Fruit fly (Drosophila melanogaster) whole organism, embryonic: ENCODE data around the gene Lip2.

ENCODE experiments used
- C15 ChIP-seq: fragments of 200-800 bp; sonication (Bioruptor generic); IDR thresholded peaks from 3 replicates; pipeline ENCODE4 v1.3.6; 2022; ENCODE audit warnings: missing biosample characterization, missing genetic modification characterization
- CG13123 ChIP-seq: fragments of 200-800 bp; sonication (Bioruptor generic); optimal IDR thresholded peaks from 2 replicates; lab custom pipeline; 2016; ENCODE audit warnings: missing biosample characterization, missing genetic modification characterization
- CG13296 ChIP-seq: fragments of 200-800 bp; sonication (Bioruptor generic); optimal IDR thresholded peaks from 3 replicates; lab custom pipeline; 2018; ENCODE audit warnings: missing biosample characterization, mild to moderate bottlenecking, missing genetic modification characterization
- CG14014 ChIP-seq: fragments of 200-800 bp; sonication (Bioruptor generic); IDR thresholded peaks from 2 replicates; pipeline ENCODE4 v1.3.6; 2022; ENCODE audit warnings: missing biosample characterization, missing genetic modification characterization
- CG14710 ChIP-seq: fragments of 200-800 bp; sonication (Bioruptor generic); optimal IDR thresholded peaks from 3 replicates; lab custom pipeline; 2019; ENCODE audit warnings: missing biosample characterization, mild to moderate bottlenecking, missing genetic modification characterization, moderate library complexity
- CG15073 ChIP-seq: fragments of 200-800 bp; sonication (Bioruptor generic); optimal IDR thresholded peaks from 2 replicates; lab custom pipeline; 2016; ENCODE audit warnings: missing biosample characterization, missing genetic modification characterization
- CG1602 ChIP-seq: fragments of 200-800 bp; sonication (Bioruptor generic); optimal IDR thresholded peaks from 3 replicates; lab custom pipeline; 2016; ENCODE audit warnings: missing biosample characterization, missing genetic modification characterization
- CG17568 ChIP-seq: fragments of 200-800 bp; sonication (Bioruptor generic); optimal IDR thresholded peaks from 2 replicates; lab custom pipeline; 2018; ENCODE audit warnings: missing biosample characterization, mild to moderate bottlenecking, missing genetic modification characterization, moderate library complexity
- CG17802 ChIP-seq: fragments of 200-800 bp; sonication (Bioruptor generic); optimal IDR thresholded peaks from 2 replicates; lab custom pipeline; 2018; ENCODE audit warnings: missing biosample characterization, mild to moderate bottlenecking, missing genetic modification characterization, moderate library complexity
- CG3163 ChIP-seq: fragments of 200-800 bp; sonication (Bioruptor generic); optimal IDR thresholded peaks from 3 replicates; lab custom pipeline; 2016; ENCODE audit warnings: missing biosample characterization, missing genetic modification characterization
- CG3838 ChIP-seq: fragments of 200-800 bp; sonication (Bioruptor generic); optimal IDR thresholded peaks from 3 replicates; lab custom pipeline; 2016; ENCODE audit warnings: missing biosample characterization, missing genetic modification characterization
- CG42726 ChIP-seq: fragments of 200-800 bp; sonication (Bioruptor generic); IDR thresholded peaks from 2 replicates; pipeline ENCODE4 v1.3.6; 2022; ENCODE audit warnings: missing biosample characterization, missing genetic modification characterization; ENCODE audit not compliant: partially characterized antibody
- CG7745 ChIP-seq: fragments of 200-800 bp; sonication (Bioruptor generic); optimal IDR thresholded peaks from 2 replicates; lab custom pipeline; 2018; ENCODE audit warnings: missing biosample characterization, mild to moderate bottlenecking, missing genetic modification characterization, moderate library complexity
- Camta ChIP-seq: fragments of 200-800 bp; sonication (Bioruptor generic); optimal IDR thresholded peaks from 2 replicates; lab custom pipeline; 2016; ENCODE audit warnings: missing biosample characterization, missing genetic modification characterization
- D ChIP-seq, 2 experiments: fragments of 200-800 bp in 1 of 2; fragments of >200 bp in 1 of 2; sonication (Bioruptor generic) in 1 of 2; optimal IDR thresholded peaks; 2 replicates in 1 of 2; 3 replicates in 1 of 2; lab custom pipeline; 2017; ENCODE audit warnings: mild to moderate bottlenecking in 1 of 2, missing biosample characterization in 1 of 2, missing genetic modification characterization in 1 of 2, missing genetic modification reagents in 1 of 2
- D19B ChIP-seq: fragments of 200-800 bp; sonication (Bioruptor generic); optimal IDR thresholded peaks from 2 replicates; lab custom pipeline; 2017; ENCODE audit warnings: missing biosample characterization, mild to moderate bottlenecking, missing genetic modification characterization
- Dad ChIP-seq: fragments of 200-800 bp; sonication (Bioruptor generic); optimal IDR thresholded peaks from 3 replicates; lab custom pipeline; 2016; ENCODE audit warnings: missing biosample characterization, missing genetic modification characterization
- Ets65A ChIP-seq: fragments of 200-800 bp; sonication (Bioruptor generic); peaks from one replicate; lab custom pipeline; 2016; ENCODE audit warnings: missing biosample characterization, missing genetic modification characterization
- Gug ChIP-seq: fragments of 200-800 bp; sonication (Bioruptor generic); IDR thresholded peaks from 4 replicates; pipeline ENCODE4 v1.3.6; 2022; ENCODE audit warnings: missing biosample characterization, missing genetic modification characterization
- Jarid2 ChIP-seq: fragments of 200-800 bp; sonication (Bioruptor generic); optimal IDR thresholded peaks from 3 replicates; lab custom pipeline; 2017; ENCODE audit warnings: mild to moderate bottlenecking, missing biosample characterization, missing genetic modification reagents, missing genetic modification characterization
- Kr ChIP-seq: fragments of 200-800 bp; sonication (Bioruptor generic); optimal IDR thresholded peaks from 2 replicates; lab custom pipeline; 2017; ENCODE audit warnings: missing biosample characterization, mild to moderate bottlenecking, missing genetic modification characterization
- Mad ChIP-seq: fragments of 200-800 bp; sonication (Bioruptor generic); optimal IDR thresholded peaks from 2 replicates; lab custom pipeline; 2016; ENCODE audit warnings: missing biosample characterization, missing genetic modification characterization
- Myb ChIP-seq: fragments of 200-800 bp; sonication (Bioruptor generic); optimal IDR thresholded peaks from 2 replicates; lab custom pipeline; 2016; ENCODE audit warnings: missing biosample characterization, missing genetic modification characterization
- Neu2 ChIP-seq: fragments of 200-800 bp; sonication (Bioruptor generic); optimal IDR thresholded peaks from 3 replicates; lab custom pipeline; 2016; ENCODE audit warnings: missing biosample characterization, missing genetic modification characterization, borderline replicate concordance
- PHDP ChIP-seq: fragments of 200-800 bp; sonication (Bioruptor generic); optimal IDR thresholded peaks from 3 replicates; lab custom pipeline; 2018; ENCODE audit warnings: missing biosample characterization, mild to moderate bottlenecking, missing genetic modification characterization, moderate library complexity
- Trl ChIP-seq, 3 experiments: fragments of >200 bp in 2 of 3; fragments of 200-800 bp in 1 of 3; sonication (Bioruptor generic) in 1 of 3; optimal IDR thresholded peaks; 2 replicates in 1 of 3; 3 replicates in 2 of 3; lab custom pipeline; 2016 to 2017; ENCODE audit warnings: missing biosample characterization in 1 of 3, missing genetic modification characterization in 1 of 3
- ato ChIP-seq: fragments of 200-800 bp; sonication (Bioruptor generic); IDR thresholded peaks from 2 replicates; pipeline ENCODE4 v1.3.6; 2022; ENCODE audit warnings: missing biosample characterization, missing genetic modification characterization; ENCODE audit not compliant: partially characterized antibody
- az2 ChIP-seq: fragments of 200-800 bp; sonication (Bioruptor generic); optimal IDR thresholded peaks from 3 replicates; lab custom pipeline; 2016; ENCODE audit warnings: missing biosample characterization, missing genetic modification characterization
- cad ChIP-seq: fragments of >200 bp; optimal IDR thresholded peaks from 2 replicates; lab custom pipeline; 2017; ENCODE audit warnings: missing biosample characterization, missing genetic modification characterization
- chif ChIP-seq, 2 experiments: fragments of 200-800 bp; sonication (Bioruptor generic); optimal IDR thresholded peaks; 3 replicates each; lab custom pipeline; 2016; ENCODE audit warnings: missing biosample characterization in 2 of 2, missing genetic modification characterization in 2 of 2
- chn ChIP-seq: fragments of 200-800 bp; sonication (Bioruptor generic); optimal IDR thresholded peaks from 2 replicates; lab custom pipeline; 2016; ENCODE audit warnings: missing biosample characterization, missing genetic modification characterization
- dysf ChIP-seq: fragments of 200-800 bp; sonication (Bioruptor generic); IDR thresholded peaks from 3 replicates; pipeline ENCODE4 v1.3.6; 2022; ENCODE audit warnings: missing biosample characterization, missing genetic modification characterization
- fd102C ChIP-seq: fragments of 200-800 bp; sonication (Bioruptor generic); optimal IDR thresholded peaks from 2 replicates; lab custom pipeline; 2018; ENCODE audit warnings: missing biosample characterization, mild to moderate bottlenecking, missing genetic modification characterization, moderate library complexity
- gce ChIP-seq: fragments of 200-800 bp; sonication (Bioruptor generic); IDR thresholded peaks from 3 replicates; pipeline ENCODE4 v1.3.6; 2022; ENCODE audit warnings: missing biosample characterization, missing genetic modification characterization
- gfzf ChIP-seq: fragments of 200-800 bp; sonication (Bioruptor generic); optimal IDR thresholded peaks from 2 replicates; lab custom pipeline; 2016; ENCODE audit warnings: missing biosample characterization, mild to moderate bottlenecking, missing genetic modification characterization, moderate library complexity
- grn ChIP-seq: fragments of 200-800 bp; sonication (Bioruptor generic); optimal IDR thresholded peaks from 3 replicates; lab custom pipeline; 2017; ENCODE audit warnings: missing biosample characterization, missing genetic modification characterization
- gsb-n ChIP-seq: fragments of 200-800 bp; sonication (Bioruptor generic); optimal IDR thresholded peaks from 3 replicates; lab custom pipeline; 2018; ENCODE audit warnings: missing biosample characterization, mild to moderate bottlenecking, missing genetic modification characterization
- hbn ChIP-seq: fragments of 200-800 bp; sonication (Bioruptor generic); IDR thresholded peaks from 2 replicates; pipeline ENCODE4 v1.3.6; 2022; ENCODE audit warnings: missing biosample characterization, missing genetic modification characterization; ENCODE audit not compliant: partially characterized antibody
- luna ChIP-seq: fragments of 200-800 bp; sonication (Bioruptor generic); optimal IDR thresholded peaks from 2 replicates; lab custom pipeline; 2016; ENCODE audit warnings: missing biosample characterization, missing genetic modification characterization
- mirr ChIP-seq: fragments of 200-800 bp; sonication (Bioruptor generic); optimal IDR thresholded peaks from 3 replicates; lab custom pipeline; 2018; ENCODE audit warnings: missing biosample characterization, mild to moderate bottlenecking, missing genetic modification characterization
- nerfin-1 ChIP-seq: fragments of 200-800 bp; sonication (Bioruptor generic); optimal IDR thresholded peaks from 3 replicates; lab custom pipeline; 2019; ENCODE audit warnings: missing biosample characterization, mild to moderate bottlenecking, missing genetic modification characterization, moderate library complexity
- odd ChIP-seq: fragments of 200-800 bp; sonication (Bioruptor generic); optimal IDR thresholded peaks from 2 replicates; lab custom pipeline; 2017; ENCODE audit warnings: missing biosample characterization, mild to moderate bottlenecking, missing genetic modification characterization
- org-1 ChIP-seq: fragments of 200-800 bp; sonication (Bioruptor generic); optimal IDR thresholded peaks from 2 replicates; lab custom pipeline; 2017; ENCODE audit warnings: missing biosample characterization, missing genetic modification characterization
- sc ChIP-seq, 3 experiments: fragments of >200 bp in 2 of 3; fragments of 200-800 bp in 1 of 3; sonication (Bioruptor generic) in 1 of 3; optimal IDR thresholded peaks; 2 replicates in 2 of 3; 3 replicates in 1 of 3; lab custom pipeline; 2017; ENCODE audit warnings: mild to moderate bottlenecking in 1 of 3, missing biosample characterization in 1 of 3, missing genetic modification characterization in 1 of 3, missing genetic modification reagents in 1 of 3
- slp2 ChIP-seq: fragments of 200-800 bp; sonication (Bioruptor generic); optimal IDR thresholded peaks from 2 replicates; lab custom pipeline; 2016; ENCODE audit warnings: missing biosample characterization, missing genetic modification characterization
- stc ChIP-seq: fragments of 200-800 bp; sonication (Bioruptor generic); IDR thresholded peaks from 2 replicates; pipeline ENCODE4 v1.3.6; 2022; ENCODE audit warnings: missing biosample characterization, missing genetic modification characterization
- zen2 ChIP-seq: fragments of 200-800 bp; sonication (Bioruptor generic); IDR thresholded peaks from 3 replicates; pipeline ENCODE4 v1.3.6; 2022; ENCODE audit warnings: missing biosample characterization, missing genetic modification characterization; ENCODE audit not compliant: partially characterized antibody

Gene Lip2

dm6 chr2L:10751879-10752620 is 42.8 kb upstream of the Lip2 start (continued):
- TF ChIP-seq Dad (peak; percentile 84), Neu2 (GFP tag; lab: Kevin White, UChicago) (peak; percentile 51), ato (no peak), Trl (optimal IDR thresholded peaks at IDR 0.05; lab: Kevin White, UChicago) (no peak), Trl (GFP tag; optimal IDR thresholded peaks at IDR 0.05; lab: Kevin White, UChicago) (peak; percentile 94), slp2 (GFP tag; lab: Kevin White, UChicago) (peak; percentile 50), CG42726 (GFP tag; lab: Robert Waterston, UW) (no peak), chif (GFP tag; optimal IDR thresholded peaks at IDR 0.05; lab: Kevin White, UChicago) (peak; percentile 88 to 93), CG13296 (GFP tag; lab: Kevin White, UChicago) (peak; percentile 77), sc (optimal IDR thresholded peaks at IDR 0.05; lab: Kevin White, UChicago) (no peak), sc (GFP tag; optimal IDR thresholded peaks at IDR 0.05; lab: Kevin White, UChicago) (peak; percentile 96), cad (GFP tag; lab: Kevin White, UChicago) (no peak), odd (peak; percentile 90), zen2 (GFP tag; lab: Robert Waterston, UW) (no peak), Kr (GFP tag; lab: Kevin White, UChicago) (peak; percentile 97), D (optimal IDR thresholded peaks at IDR 0.05; lab: Kevin White, UChicago) (no peak), D (GFP tag; optimal IDR thresholded peaks at IDR 0.05; lab: Kevin White, UChicago) (peak; percentile 93), grn (GFP tag; lab: Kevin White, UChicago) (peak; percentile 98), hbn (GFP tag; lab: Robert Waterston, UW) (no peak), Camta (GFP tag; lab: Kevin White, UChicago) (peak; percentile 94), PHDP (tag; lab: Kevin White, UChicago) (peak; percentile 83), dysf (GFP tag; lab: Robert Waterston, UW) (peak; percentile 62; the same call in 2 of the 3 replicates), az2 (peak; percentile 49), Ets65A (GFP tag; lab: Kevin White, UChicago) (peak; percentile 91), mirr (GFP tag; lab: Kevin White, UChicago) (peak; percentile 80), CG17802 (tag; lab: Kevin White, UChicago) (peak; percentile 77), CG3163 (peak; percentile 72), CG7745 (peak; percentile 93), CG1602 (GFP tag; lab: Kevin White, UChicago) (peak; percentile 88), gsb-n (tag; lab: Kevin White, UChicago) (peak; percentile 97), CG17568 (GFP tag; lab: Kevin White, UChicago) (peak; percentile 87), CG14014 (GFP tag; lab: Robert Waterston, UW) (peak; percentile 78; the same call in 1 of the 2 replicates), nerfin-1 (tag; lab: Kevin White, UChicago) (peak; percentile 91), CG13123 (GFP tag; lab: Kevin White, UChicago) (peak; percentile 94), Gug (GFP tag; lab: Robert Waterston, UW) (no peak; the same call in 2 of the 4 replicates), Mad (GFP tag; lab: Kevin White, UChicago) (peak; percentile 78), CG3838 (GFP tag; lab: Kevin White, UChicago) (peak; percentile 85), gfzf (GFP tag; lab: Kevin White, UChicago) (peak; percentile 18), Myb (GFP tag; lab: Kevin White, UChicago) (peak; percentile 56), luna (GFP tag; lab: Kevin White, UChicago) (no peak), stc (peak; percentile 78; the same call in 1 of the 2 replicates), chn (GFP tag; lab: Kevin White, UChicago) (no peak), gce (GFP tag; lab: Robert Waterston, UW) (peak; percentile 92), fd102C (GFP tag; lab: Kevin White, UChicago) (peak; percentile 91), C15 (GFP tag; lab: Robert Waterston, UW) (no peak), CG15073 (GFP tag; lab: Kevin White, UChicago) (peak; percentile 62), org-1 (peak; percentile 94), D19B (GFP tag; lab: Kevin White, UChicago) (no peak), Jarid2 (GFP tag; lab: Kevin White, UChicago) (peak; percentile 76), CG14710 (tag; lab: Kevin White, UChicago) (peak; percentile 95)
